Fruit fly (Drosophila melanogaster) whole organism, prepupa: ENCODE measurements around the gene CG9512.

Source experiments
- CG11294 ChIP-seq: fragments of 200-800 bp; sonication (Bioruptor generic); IDR thresholded peaks from 2 replicates; pipeline ENCODE4 v1.3.6; 2022; ENCODE audit warnings: missing biosample characterization, missing genetic modification characterization
- CG15336 ChIP-seq: fragments of 200-800 bp; sonication (Bioruptor generic); IDR thresholded peaks from 2 replicates; pipeline ENCODE4 v1.3.6; 2022; ENCODE audit warnings: missing biosample characterization, missing genetic modification characterization
- CG4318 ChIP-seq: fragments of 200-800 bp; sonication (Bioruptor generic); optimal IDR thresholded peaks from 3 replicates; lab custom pipeline; 2017; ENCODE audit warnings: missing biosample characterization, mild to moderate bottlenecking, missing genetic modification characterization
- CG6808 ChIP-seq: fragments of 200-800 bp; sonication (Bioruptor generic); optimal IDR thresholded peaks from 3 replicates; lab custom pipeline; 2017; ENCODE audit warnings: missing biosample characterization, missing genetic modification characterization, mild to moderate bottlenecking, moderate library complexity, missing genetic modification reagents
- CG6854 ChIP-seq: fragments of 200-800 bp; sonication (Bioruptor generic); optimal IDR thresholded peaks from 2 replicates; lab custom pipeline; 2017; ENCODE audit warnings: missing biosample characterization, mild to moderate bottlenecking, missing genetic modification characterization
- Ets21C ChIP-seq: fragments of 200-800 bp; sonication (Bioruptor generic); optimal IDR thresholded peaks from 3 replicates; lab custom pipeline; 2016; ENCODE audit warnings: missing biosample characterization, missing genetic modification characterization
- Hr39 ChIP-seq: fragments of 200-800 bp; sonication (Bioruptor generic); optimal IDR thresholded peaks from 2 replicates; lab custom pipeline; 2016; ENCODE audit warnings: missing biosample characterization, missing genetic modification characterization
- Met ChIP-seq: fragments of 200-800 bp; sonication (Bioruptor generic); optimal IDR thresholded peaks from 3 replicates; lab custom pipeline; 2016; ENCODE audit warnings: missing biosample characterization, missing genetic modification characterization
- dac ChIP-seq: fragments of 200-800 bp; sonication (Bioruptor generic); optimal IDR thresholded peaks from 2 replicates; lab custom pipeline; 2017; ENCODE audit warnings: missing biosample characterization, mild to moderate bottlenecking, missing genetic modification characterization
- fd85E ChIP-seq: fragments of 200-800 bp; sonication (Bioruptor generic); optimal IDR thresholded peaks from 3 replicates; lab custom pipeline; 2016; ENCODE audit warnings: missing biosample characterization, missing genetic modification characterization
- salr ChIP-seq, 2 experiments: fragments of 200-800 bp; sonication (Bioruptor generic); optimal IDR thresholded peaks; 3 replicates each; lab custom pipeline; 2016 to 2018; ENCODE audit warnings: missing biosample characterization in 2 of 2, missing genetic modification characterization in 2 of 2, mild to moderate bottlenecking in 1 of 2
- spab ChIP-seq: fragments of 200-800 bp; sonication (Bioruptor generic); optimal IDR thresholded peaks from 2 replicates; lab custom pipeline; 2017; ENCODE audit warnings: missing biosample characterization, mild to moderate bottlenecking, missing genetic modification characterization, missing genetic modification reagents

DNA sequence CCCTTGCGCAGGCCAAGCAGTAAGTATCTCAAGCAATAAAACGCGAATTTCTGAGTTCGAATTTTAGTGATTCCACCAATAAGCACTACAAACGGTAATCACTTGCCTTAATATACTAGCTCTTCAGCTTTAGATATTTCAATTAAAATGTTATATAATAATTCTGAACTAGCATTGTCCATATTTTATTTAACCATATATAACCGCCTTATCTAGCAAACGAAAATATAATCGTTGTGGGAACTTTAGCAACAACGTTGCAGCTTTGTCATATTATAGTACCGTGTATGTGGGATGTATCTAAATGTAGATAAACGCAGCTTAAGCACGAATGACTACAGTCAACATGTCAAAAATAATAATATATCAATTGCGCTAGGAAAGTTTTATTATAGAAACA is 25.9 kb upstream of the CG9512 start:
- no peak for TF ChIP-seq dac (GFP tag; lab: Kevin White, UChicago)
- TF ChIP-seq CG6808: no peak
- TF ChIP-seq Hr39 (GFP tag; lab: Kevin White, UChicago): no peak
- TF ChIP-seq fd85E (GFP tag; lab: Kevin White, UChicago): no peak
- TF ChIP-seq spab (GFP tag; lab: Kevin White, UChicago): no peak
- TF ChIP-seq CG6854 (GFP tag; lab: Kevin White, UChicago): no peak
- TF ChIP-seq Met (GFP tag; lab: Kevin White, UChicago): no peak
- TF ChIP-seq Ets21C: no peak
- no peak for TF ChIP-seq salr (GFP tag; optimal IDR thresholded peaks at IDR 0.05; lab: Kevin White, UChicago)
- TF ChIP-seq CG11294 (GFP tag; lab: Robert Waterston, UW): no peak
- TF ChIP-seq CG4318 (GFP tag; lab: Kevin White, UChicago): no peak
- TF ChIP-seq CG15336 (GFP tag; lab: Robert Waterston, UW): no peak
